Worm (Caenorhabditis elegans) whole organism, midembryonic: Measurements from ENCODE around the gene F23A7.8.
"Not testable (repeated sequence)": the region's sequence is repeated elsewhere in the genome, so short reads cannot be mapped to it uniquely, and the experiment has no call there.

Source experiments
- T22C8.4 ChIP-seq: fragments of 200-800 bp; sonication (Bioruptor generic); IDR thresholded peaks from 2 replicates; pipeline ENCODE4 v1.3.6; 2022; ENCODE audit warnings: missing genetic modification characterization, missing compliant biosample characterization
- cog-1 ChIP-seq: sonication (generic microtip); optimal IDR thresholded peaks from 2 replicates; lab custom pipeline; 2016; ENCODE audit warnings: missing genetic modification characterization, missing compliant biosample characterization
- flt-1 ChIP-seq: fragments of 200-800 bp; sonication (Bioruptor generic); IDR thresholded peaks from 2 replicates; pipeline ENCODE4 v1.3.6; 2022; ENCODE audit warnings: missing genetic modification characterization, missing compliant biosample characterization
- klf-2 ChIP-seq: fragments of 200-800 bp; sonication (Bioruptor generic); conservative IDR thresholded peaks from 2 replicates; pipeline ENCODE4 v1.3.6; 2022; ENCODE audit warnings: missing genetic modification reagents, missing genetic modification characterization, missing compliant biosample characterization
- med-1 ChIP-seq: sonication (generic microtip); optimal IDR thresholded peaks from 2 replicates; lab custom pipeline; 2017; ENCODE audit warnings: missing genetic modification characterization, mild to moderate bottlenecking, missing compliant biosample characterization, antibody characterized with exemption, missing genetic modification reagents; ENCODE audit not compliant: insufficient read depth
- ref-1 ChIP-seq: fragments of 200-800 bp; sonication (Bioruptor generic); conservative IDR thresholded peaks from 2 replicates; pipeline ENCODE4 v1.3.6; 2022; ENCODE audit warnings: missing genetic modification reagents, missing genetic modification characterization, missing compliant biosample characterization
- tab-1 ChIP-seq: fragments of 200-800 bp; sonication (Bioruptor generic); IDR thresholded peaks from 2 replicates; pipeline ENCODE4 v1.3.6; 2022; ENCODE audit warnings: missing genetic modification characterization, missing compliant biosample characterization
- ztf-23 ChIP-seq: fragments of 200-800 bp; sonication (Bioruptor generic); IDR thresholded peaks from 2 replicates; pipeline ENCODE4 v1.3.6; 2022; ENCODE audit warnings: missing genetic modification reagents, missing genetic modification characterization, missing compliant biosample characterization
- ztf-29 ChIP-seq: fragments of 200-800 bp; sonication (Bioruptor generic); IDR thresholded peaks from 2 replicates; pipeline ENCODE4 v1.3.6; 2022; ENCODE audit warnings: missing genetic modification reagents, missing genetic modification characterization, missing compliant biosample characterization

- TF ChIP-seq ref-1 (GFP tag; lab: Robert Waterston, UW); ztf-29; klf-2; med-1 (GFP tag; lab: Kevin White, UChicago); tab-1; T22C8.4; ztf-23; cog-1 (tag; lab: Kevin White, UChicago); flt-1 (GFP tag; lab: Robert Waterston, UW): not testable (repeated sequence)
Observed at ce11 chrX:16213073-16213472, at the start of gene F23A7.8.
